Worm (Caenorhabditis elegans) whole organism, early embryonic: Measurements from ENCODE around the gene F42A8.1.

Experiments used
- B0310.2 ChIP-seq: sonication (generic microtip); optimal IDR thresholded peaks from 2 replicates; lab custom pipeline; 2016; ENCODE audit warnings: mild to moderate bottlenecking, missing genetic modification characterization, missing compliant biosample characterization
- F13C5.2 ChIP-seq: sonication (generic microtip); optimal IDR thresholded peaks from 2 replicates; lab custom pipeline; 2017; ENCODE audit warnings: mild to moderate bottlenecking, missing genetic modification characterization, inconsistent platforms, missing compliant biosample characterization
- aly-1 ChIP-seq: sonication (generic microtip); optimal IDR thresholded peaks from 2 replicates; lab custom pipeline; 2016; ENCODE audit warnings: missing genetic modification characterization, missing compliant biosample characterization
- ama-1 ChIP-seq: fragments of 150-350 bp; optimal IDR thresholded peaks from 2 replicates; lab custom pipeline; 2014
- ceh-13 ChIP-seq: fragments of 200-800 bp; sonication (Bioruptor generic); optimal IDR thresholded peaks from 2 replicates; lab custom pipeline; 2018; ENCODE audit warnings: mild to moderate bottlenecking, missing genetic modification characterization, missing compliant biosample characterization
- ceh-36 ChIP-seq: sonication (generic microtip); optimal IDR thresholded peaks from 2 replicates; lab custom pipeline; 2016; ENCODE audit warnings: missing genetic modification characterization, inconsistent platforms, missing compliant biosample characterization
- ets-7 ChIP-seq: sonication (generic microtip); optimal IDR thresholded peaks from 2 replicates; lab custom pipeline; 2016; ENCODE audit warnings: missing genotype, missing genetic modification characterization, missing compliant biosample characterization
- flt-1 ChIP-seq: fragments of 200-800 bp; sonication (Bioruptor generic); IDR thresholded peaks from 2 replicates; pipeline ENCODE4 v1.3.6; 2022; ENCODE audit warnings: missing genetic modification characterization, missing compliant biosample characterization
- hmbx-1 ChIP-seq: sonication (generic microtip); optimal IDR thresholded peaks from 2 replicates; lab custom pipeline; 2016; ENCODE audit warnings: mild to moderate bottlenecking, missing genetic modification characterization, missing compliant biosample characterization
- hmg-4 ChIP-seq: fragments of 200-800 bp; sonication (Bioruptor generic); optimal IDR thresholded peaks from 2 replicates; lab custom pipeline; 2018; ENCODE audit warnings: mild to moderate bottlenecking, missing genetic modification characterization, missing compliant biosample characterization
- hnd-1 ChIP-seq: sonication (generic microtip); optimal IDR thresholded peaks from 2 replicates; lab custom pipeline; 2016; ENCODE audit warnings: missing genetic modification characterization, missing compliant biosample characterization
- pes-1 ChIP-seq: fragments of 200-800 bp; sonication (Bioruptor generic); IDR thresholded peaks from 2 replicates; pipeline ENCODE4 v1.3.6; 2022; ENCODE audit warnings: missing genetic modification reagents, missing genetic modification characterization, missing compliant biosample characterization
- scrt-1 ChIP-seq: fragments of 200-800 bp; sonication (Bioruptor generic); IDR thresholded peaks from 2 replicates; pipeline ENCODE4 v1.3.6; 2022; ENCODE audit warnings: missing genetic modification characterization, missing compliant biosample characterization
- sea-1 ChIP-seq: fragments of 200-800 bp; sonication (Bioruptor generic); conservative IDR thresholded peaks from 2 replicates; pipeline ENCODE4 v1.3.6; 2022; ENCODE audit warnings: missing genetic modification characterization, missing compliant biosample characterization
- tbx-11 ChIP-seq: fragments of 200-800 bp; sonication (Bioruptor generic); IDR thresholded peaks from 2 replicates; pipeline ENCODE4 v1.3.6; 2022; ENCODE audit warnings: missing genetic modification characterization, missing compliant biosample characterization
- tbx-37 ChIP-seq: fragments of 200-800 bp; sonication (Bioruptor generic); conservative IDR thresholded peaks from 2 replicates; pipeline ENCODE4 v1.3.6; 2022; ENCODE audit warnings: missing genetic modification reagents, missing genetic modification characterization, missing compliant biosample characterization
- tra-4 ChIP-seq: sonication (generic microtip); optimal IDR thresholded peaks from 2 replicates; lab custom pipeline; 2017; ENCODE audit warnings: missing genetic modification characterization, missing compliant biosample characterization

Gene F42A8.1

DNA sequence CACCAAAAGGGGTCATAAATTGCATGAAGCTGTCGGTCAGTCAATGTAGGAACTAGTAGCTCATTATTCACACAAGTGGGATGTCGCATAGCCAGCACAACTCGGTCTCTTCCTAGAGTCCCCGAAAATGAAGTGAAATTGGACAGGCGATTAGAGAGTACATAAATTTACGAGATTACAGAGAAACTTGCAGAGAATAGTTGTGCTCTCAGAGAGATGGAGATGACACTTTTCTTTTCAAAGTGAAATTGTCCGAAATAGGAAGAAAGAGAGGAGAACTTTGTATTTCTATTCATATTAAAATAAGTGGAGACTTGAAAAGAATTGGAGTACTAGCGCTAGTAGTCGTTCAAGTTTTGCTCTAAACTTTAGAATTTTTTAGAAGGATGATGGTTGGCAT is 40.8 kb downstream of the F42A8.1 start:
- TF ChIP-seq pes-1 (GFP tag; lab: Robert Waterston, UW) (no peak), tbx-11 (GFP tag; lab: Robert Waterston, UW) (no peak), ets-7 (tag; lab: Kevin White, UChicago) (no peak), hmg-4 (GFP tag; lab: Kevin White, UChicago) (no peak)

- no peak for TF ChIP-seq B0310.2 (tag; lab: Kevin White, UChicago)
- TF ChIP-seq tra-4 = no peak
- TF ChIP-seq hnd-1 (tag; lab: Kevin White, UChicago) = no peak
- no peak for TF ChIP-seq tbx-37 (GFP tag; lab: Robert Waterston, UW)
- no peak for TF ChIP-seq scrt-1 (GFP tag; lab: Robert Waterston, UW)
- TF ChIP-seq tbx-11 (GFP tag; lab: Robert Waterston, UW) = no peak
- no peak for TF ChIP-seq hmg-4 (GFP tag; lab: Kevin White, UChicago)
Observed at ce11 chrII:9304849-9305248, 41.5 kb downstream of the F42A8.1 start.

- no peak for TF ChIP-seq hnd-1 (tag; lab: Kevin White, UChicago)
- no peak for TF ChIP-seq hmbx-1 (tag; lab: Kevin White, UChicago)
- TF ChIP-seq tbx-37 (GFP tag; lab: Robert Waterston, UW) = no peak
- no peak for TF ChIP-seq tbx-11 (GFP tag; lab: Robert Waterston, UW)
Observed at ce11 chrII:9303545-9303944, 42.8 kb downstream of the F42A8.1 start.

DNA sequence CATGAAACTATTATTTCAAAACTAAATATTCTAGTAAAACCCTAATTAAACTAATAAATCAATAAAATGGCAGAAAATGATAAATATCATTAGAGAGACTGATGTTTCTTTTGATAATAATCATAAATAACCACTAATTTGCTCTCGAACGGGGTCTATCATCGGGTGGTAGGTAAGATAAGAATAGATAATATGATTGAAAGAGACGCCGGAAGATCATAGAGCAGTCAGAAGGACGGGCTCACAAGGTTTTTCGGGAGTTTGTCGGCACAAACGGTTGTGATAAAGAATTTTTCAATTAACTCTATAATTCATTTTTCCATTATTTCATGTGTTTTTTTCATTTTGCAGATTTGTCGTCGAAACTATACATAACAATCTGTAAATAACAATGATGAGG is 45.3 kb downstream of the F42A8.1 start:
- no peak for TF ChIP-seq hmg-4 (GFP tag; lab: Kevin White, UChicago)
- peak; percentile 6 for TF ChIP-seq hmbx-1 (tag; lab: Kevin White, UChicago)

ce11 chrII:9299679-9300078 is 46.7 kb downstream of the F42A8.1 start:
- TF ChIP-seq pes-1 (GFP tag; lab: Robert Waterston, UW) (no peak), flt-1 (no peak), aly-1 (no peak), ets-7 (tag; lab: Kevin White, UChicago) (no peak), ceh-13 (GFP tag; lab: Kevin White, UChicago) (no peak), hnd-1 (tag; lab: Kevin White, UChicago) (no peak), tra-4 (no peak), scrt-1 (GFP tag; lab: Robert Waterston, UW) (no peak), ceh-36 (tag; lab: Kevin White, UChicago) (no peak), tbx-11 (GFP tag; lab: Robert Waterston, UW) (no peak), tbx-37 (GFP tag; lab: Robert Waterston, UW) (no peak), hmbx-1 (tag; lab: Kevin White, UChicago) (no peak), hmg-4 (GFP tag; lab: Kevin White, UChicago) (no peak), B0310.2 (tag; lab: Kevin White, UChicago) (no peak), ama-1 (lab: Kevin White, UChicago) (no peak), sea-1 (GFP tag; lab: Robert Waterston, UW) (no peak)

ce11 chrII:9295678-9296077 is 50.7 kb downstream of the F42A8.1 start, which contains the start of gene C01G6.9:
Gene C01G6.9 (minus strand): TSS chrII:9295818.
- TF ChIP-seq hmbx-1 (tag; lab: Kevin White, UChicago) = no peak
- no peak for TF ChIP-seq tra-4
- no peak for TF ChIP-seq tbx-11 (GFP tag; lab: Robert Waterston, UW)
- no peak for TF ChIP-seq aly-1
- TF ChIP-seq ceh-36 (tag; lab: Kevin White, UChicago) = no peak
- TF ChIP-seq hmg-4 (GFP tag; lab: Kevin White, UChicago) = no peak
- TF ChIP-seq scrt-1 (GFP tag; lab: Robert Waterston, UW) = no peak
- no peak for TF ChIP-seq pes-1 (GFP tag; lab: Robert Waterston, UW)
- no peak for TF ChIP-seq B0310.2 (tag; lab: Kevin White, UChicago)
- no peak for TF ChIP-seq ets-7 (tag; lab: Kevin White, UChicago)

- no peak for TF ChIP-seq hmg-4 (GFP tag; lab: Kevin White, UChicago)
- TF ChIP-seq ceh-36 (tag; lab: Kevin White, UChicago) = no peak
- TF ChIP-seq scrt-1 (GFP tag; lab: Robert Waterston, UW) = no peak
- TF ChIP-seq aly-1 = no peak
- TF ChIP-seq B0310.2 (tag; lab: Kevin White, UChicago) = no peak
- TF ChIP-seq tra-4 = no peak
- TF ChIP-seq tbx-11 (GFP tag; lab: Robert Waterston, UW) = no peak
- no peak for TF ChIP-seq sea-1 (GFP tag; lab: Robert Waterston, UW)
- TF ChIP-seq ama-1 (lab: Kevin White, UChicago) = no peak
- TF ChIP-seq ets-7 (tag; lab: Kevin White, UChicago) = no peak
- no peak for TF ChIP-seq F13C5.2 (tag; lab: Kevin White, UChicago)
- TF ChIP-seq flt-1 = no peak
- TF ChIP-seq hnd-1 (tag; lab: Kevin White, UChicago) = no peak
Observed at ce11 chrII:9291632-9292031, 54.8 kb downstream of the F42A8.1 start, which contains the start of gene acs-7. Gene acs-7 (plus strand): TSS chrII:9292017.
